Worm (Caenorhabditis elegans): ENCODE measurements around the gene F35D2.3.

The F35D2.3 gene

DNA sequence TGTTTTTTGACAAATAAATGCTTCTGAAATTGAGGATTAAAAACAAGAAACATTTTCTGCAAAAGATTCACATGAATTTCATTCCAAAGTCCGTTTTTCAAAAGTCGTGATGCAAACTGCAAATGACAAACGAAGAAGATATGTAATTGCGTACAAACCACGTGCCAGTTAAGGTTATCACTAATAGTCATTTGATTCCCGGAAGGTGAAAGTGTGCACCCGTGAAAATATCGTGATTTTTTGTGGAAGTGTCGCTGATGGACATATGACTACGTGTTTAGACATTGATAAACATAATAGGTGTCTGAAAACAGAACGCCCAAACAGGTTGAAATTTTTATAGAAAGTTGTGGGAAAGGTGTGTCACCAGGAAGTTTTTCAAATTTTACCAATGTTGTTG, 42.2 kb upstream of the F35D2.3 start:
- TF ChIP-seq ets-4 (tag; optimal IDR thresholded peaks at IDR 0.05) (no peak), dmd-4 (tag; optimal IDR thresholded peaks at IDR 0.05; ENCODE audit: borderline replicate concordance) (no peak), ama-1 (optimal IDR thresholded peaks at IDR 0.05) (no peak), fkh-6 (tag; optimal IDR thresholded peaks at IDR 0.05) (no peak), ttx-3 (tag; optimal IDR thresholded peaks at IDR 0.05) (no peak), F13H6.1 (tag; optimal IDR thresholded peaks at IDR 0.05) (no peak), fax-1 (tag; optimal IDR thresholded peaks at IDR 0.05) (no peak), rnt-1 (tag; optimal IDR thresholded peaks at IDR 0.05) (no peak), ceh-19 (GFP tag; optimal IDR thresholded peaks at IDR 0.05) (no peak), madf-2 (tag; optimal IDR thresholded peaks at IDR 0.05) (no peak), Y22D7AL.16 (tag; optimal IDR thresholded peaks at IDR 0.05) (no peak), ceh-9 (tag; optimal IDR thresholded peaks at IDR 0.05) (no peak), pha-4 (tag; optimal IDR thresholded peaks at IDR 0.05) (no peak), elt-2 (tag; optimal IDR thresholded peaks at IDR 0.05) (no peak), ceh-30 (tag; optimal IDR thresholded peaks at IDR 0.05) (no peak), dve-1 (tag; optimal IDR thresholded peaks at IDR 0.05) (no peak)

DNA sequence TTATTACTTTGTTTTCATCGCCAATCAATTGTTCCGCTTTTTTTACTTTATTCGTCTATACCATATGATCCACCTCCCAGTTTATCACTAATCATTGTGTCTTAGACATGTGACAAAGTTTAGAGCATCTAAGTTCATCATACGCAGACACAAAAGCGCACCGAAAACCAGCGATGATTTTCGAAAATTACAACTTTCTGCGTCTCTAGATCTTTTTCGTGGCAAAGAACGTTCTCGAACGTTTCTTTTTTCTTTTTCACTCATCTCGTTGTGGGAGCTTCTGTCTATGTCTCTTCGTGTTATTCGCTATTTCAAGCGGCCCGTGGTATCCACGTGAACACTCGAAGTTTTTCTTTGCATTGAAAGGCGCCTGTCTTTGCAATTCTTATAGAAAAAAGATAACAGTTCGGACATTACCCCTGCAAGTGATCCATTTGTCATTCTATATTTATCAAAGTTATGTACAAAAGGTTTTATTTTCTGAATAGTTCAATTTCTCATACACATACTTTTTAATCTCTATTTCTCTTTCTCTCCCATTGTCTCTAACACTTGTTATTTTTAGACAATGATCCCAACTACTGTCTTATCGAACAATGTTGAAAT, 41.2 kb upstream of the F35D2.3 start, which contains the start of gene ZK1290.5:
ZK1290.5 (plus strand) TSS at position 566 of the 606 bp plus-strand sequence.
- TF ChIP-seq ets-4 (tag; optimal IDR thresholded peaks at IDR 0.05) (peak; percentile 18), nhr-232 (tag; optimal IDR thresholded peaks at IDR 0.05) (no peak), unc-55 (GFP tag; optimal IDR thresholded peaks at IDR 0.05) (peak; percentile 69), hlh-30 (tag; optimal IDR thresholded peaks at IDR 0.05; ENCODE audit: insufficient read depth) (peak; percentile 61), ceh-18 (tag; optimal IDR thresholded peaks at IDR 0.05) (peak; percentile 84), nfya-1 (tag; optimal IDR thresholded peaks at IDR 0.05) (peak; percentile 50), unc-42 (tag; optimal IDR thresholded peaks at IDR 0.05) (no peak), unc-86 (tag; optimal IDR thresholded peaks at IDR 0.05) (no peak), pha-4 (tag; optimal IDR thresholded peaks at IDR 0.05) (no peak), mec-3 (tag; optimal IDR thresholded peaks at IDR 0.05; ENCODE audit: borderline replicate concordance) (no peak), hlh-6 (tag; optimal IDR thresholded peaks at IDR 0.05) (no peak), fkh-6 (tag; optimal IDR thresholded peaks at IDR 0.05) (no peak), hlh-8 (tag; optimal IDR thresholded peaks at IDR 0.05) (no peak), F13H6.1 (tag; optimal IDR thresholded peaks at IDR 0.05) (peak; percentile 10), ceh-31 (tag; optimal IDR thresholded peaks at IDR 0.05) (no peak), unc-3 (GFP tag; conservative IDR thresholded peaks at IDR 0.05) (no peak), unc-3 (tag; optimal IDR thresholded peaks at IDR 0.05) (no peak), rnt-1 (tag; optimal IDR thresholded peaks at IDR 0.05) (peak; percentile 54), Y22D7AL.16 (tag; optimal IDR thresholded peaks at IDR 0.05) (no peak), pqm-1 (tag; optimal IDR thresholded peaks at IDR 0.05) (no peak)

DNA sequence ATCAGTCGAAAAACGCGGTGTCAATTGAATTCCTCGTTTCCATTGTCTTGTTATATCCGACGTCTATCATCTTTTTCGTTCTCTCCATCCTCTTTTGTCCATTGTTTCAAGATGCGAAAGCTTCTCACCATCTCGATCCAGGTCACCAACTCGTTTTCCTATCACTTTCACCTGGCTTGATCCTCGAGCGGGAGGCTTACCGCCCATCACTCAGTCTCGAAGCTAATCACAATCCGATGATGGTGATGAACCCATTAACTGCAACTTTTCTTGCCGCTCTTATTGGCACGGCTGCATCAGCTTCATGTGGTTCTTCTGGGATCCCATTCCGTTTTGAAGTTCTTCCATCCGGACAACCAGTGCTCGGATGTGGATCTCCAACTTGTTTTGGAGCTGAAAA, 39.5 kb upstream of the F35D2.3 start, which contains the start of gene wrt-1:
wrt-1 (plus strand) TSS at position 53 of the 400 bp plus-strand sequence.
- no peak for TF ChIP-seq fkh-6 (tag; optimal IDR thresholded peaks at IDR 0.05)
- TF ChIP-seq rnt-1 (tag; optimal IDR thresholded peaks at IDR 0.05), result no peak
- TF ChIP-seq odd-2 (tag; optimal IDR thresholded peaks at IDR 0.05), result no peak
- no peak for TF ChIP-seq pros-1 (tag; optimal IDR thresholded peaks at IDR 0.05)
- no peak for TF ChIP-seq syd-9 (tag; optimal IDR thresholded peaks at IDR 0.05)

DNA sequence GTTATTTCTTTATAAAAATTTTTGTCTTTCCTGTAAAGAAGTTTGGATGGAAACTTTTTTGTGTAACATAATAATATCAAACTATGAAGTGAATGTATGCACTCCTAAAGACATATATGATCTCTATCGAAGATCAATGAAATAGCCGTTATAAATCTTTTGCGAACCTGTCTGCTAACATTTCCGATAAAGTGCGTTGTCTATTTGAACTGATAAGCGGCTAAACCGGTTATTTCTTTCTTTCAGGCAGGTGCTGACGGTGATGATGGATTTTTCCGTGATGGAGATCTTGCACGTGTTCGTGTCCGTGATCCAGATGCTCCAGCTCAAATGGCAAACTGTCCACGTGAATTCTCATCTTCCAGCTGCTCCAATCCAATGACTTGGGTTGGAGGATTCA, 38.9 kb upstream of the F35D2.3 start:
- TF ChIP-seq ceh-6 (GFP tag; optimal IDR thresholded peaks at IDR 0.05), result no peak
- TF ChIP-seq nhr-232 (tag; optimal IDR thresholded peaks at IDR 0.05), result no peak
- no peak for TF ChIP-seq sdc-2 (tag; optimal IDR thresholded peaks at IDR 0.05)
- no peak for TF ChIP-seq ztf-16 (tag; optimal IDR thresholded peaks at IDR 0.05)
- no peak for TF ChIP-seq ceh-2 (tag; optimal IDR thresholded peaks at IDR 0.05)
- no peak for TF ChIP-seq zip-5 (tag; optimal IDR thresholded peaks at IDR 0.05)
- no peak for TF ChIP-seq ceh-48 (tag; optimal IDR thresholded peaks at IDR 0.05)
- no peak for TF ChIP-seq fkh-6 (tag; optimal IDR thresholded peaks at IDR 0.05)

Measured in whole organism, late embryonic.